Fruit fly (Drosophila melanogaster): ENCODE results near the gene CecA2.

Gene CecA2

DNA sequence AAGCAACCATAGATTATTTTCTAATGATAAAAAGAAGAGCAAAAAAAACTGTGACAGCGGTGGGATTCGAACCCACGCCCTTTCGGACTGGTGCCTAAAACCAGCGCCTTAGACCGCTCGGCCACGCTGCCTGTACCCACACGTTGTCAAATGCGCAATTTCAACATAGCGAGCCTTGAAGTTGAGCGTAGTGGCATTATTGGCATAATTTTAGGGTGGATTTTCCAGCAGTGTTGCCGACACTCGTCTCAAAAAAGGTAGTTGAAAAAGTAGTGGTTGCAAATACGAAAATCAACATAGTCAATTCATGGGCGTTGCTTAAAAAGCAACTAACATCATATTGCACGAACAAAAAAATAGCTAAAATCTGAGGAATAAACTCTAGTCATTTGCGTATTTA is 36.6 kb downstream of the CecA2 start (continued):
- TF ChIP-seq Fer1 (GFP tag; optimal IDR thresholded peaks at IDR 0.05) = no peak
- TF ChIP-seq Max (GFP tag; optimal IDR thresholded peaks at IDR 0.05) = no peak
- TF ChIP-seq CG15601 (tag; optimal IDR thresholded peaks at IDR 0.05) = no peak
- TF ChIP-seq sim (GFP tag; IDR thresholded peaks at IDR 0.05) = no peak
- TF ChIP-seq Sry-δ (GFP tag; optimal IDR thresholded peaks at IDR 0.05) = no peak
- TF ChIP-seq MTF-1 (GFP tag; optimal IDR thresholded peaks at IDR 0.05; ENCODE audit: borderline replicate concordance) = no peak
- no peak for TF ChIP-seq CG12155 (GFP tag; optimal IDR thresholded peaks at IDR 0.05)
- no peak for TF ChIP-seq crp (GFP tag; optimal IDR thresholded peaks at IDR 0.05)
- no peak for TF ChIP-seq CG31224 (GFP tag; IDR thresholded peaks at IDR 0.05)
- TF ChIP-seq kah (GFP tag; optimal IDR thresholded peaks at IDR 0.05) = no peak
- TF ChIP-seq CG18262 (tag; optimal IDR thresholded peaks at IDR 0.05) = no peak
- TF ChIP-seq CG1647 (GFP tag; optimal IDR thresholded peaks at IDR 0.05) = no peak
- TF ChIP-seq CG10462 (GFP tag; optimal IDR thresholded peaks at IDR 0.05) = no peak
- TF ChIP-seq CG6689 (GFP tag; IDR thresholded peaks at IDR 0.05) = peak; percentile 40
- TF ChIP-seq vnd (GFP tag; IDR thresholded peaks at IDR 0.05; ENCODE audit: partially characterized antibody) = peak; percentile 71
- no peak for TF ChIP-seq croc (GFP tag; conservative IDR thresholded peaks at IDR 0.05)
- no peak for TF ChIP-seq crol (GFP tag; IDR thresholded peaks at IDR 0.05)
- no peak for TF ChIP-seq trh (GFP tag; optimal IDR thresholded peaks at IDR 0.05)
- TF ChIP-seq CG2199 (GFP tag; IDR thresholded peaks at IDR 0.05) = no peak
- TF ChIP-seq ttk (GFP tag; IDR thresholded peaks at IDR 0.05) = no peak
- TF ChIP-seq CG1603 (tag; optimal IDR thresholded peaks at IDR 0.05) = no peak
- no peak for TF ChIP-seq fd64A (GFP tag; optimal IDR thresholded peaks at IDR 0.05)
- peak; percentile 86 for TF ChIP-seq bbx (GFP tag; IDR thresholded peaks at IDR 0.05; ENCODE audit: partially characterized antibody)
- TF ChIP-seq Hand (GFP tag; optimal IDR thresholded peaks at IDR 0.05) = no peak
- no peak for TF ChIP-seq pum (GFP tag; optimal IDR thresholded peaks at IDR 0.05)
- no peak for TF ChIP-seq CG30020 (tag; optimal IDR thresholded peaks at IDR 0.05)
- TF ChIP-seq CrebB (tag; optimal IDR thresholded peaks at IDR 0.05) = no peak
- no peak for TF ChIP-seq PHDP (tag; optimal IDR thresholded peaks at IDR 0.05)
- TF ChIP-seq her (GFP tag; optimal IDR thresholded peaks at IDR 0.05) = no peak
- peak; percentile 62; the same call in 2 of the 3 replicates for TF ChIP-seq zen2 (GFP tag; IDR thresholded peaks at IDR 0.05; ENCODE audit: partially characterized antibody)
- no peak for TF ChIP-seq CG18011 (GFP tag; optimal IDR thresholded peaks at IDR 0.05)
- TF ChIP-seq Trl (optimal IDR thresholded peaks at IDR 0.05) = no peak
- no peak for TF ChIP-seq Trl (GFP tag; optimal IDR thresholded peaks at IDR 0.05)
- no peak for TF ChIP-seq maf-S (GFP tag; optimal IDR thresholded peaks at IDR 0.05)
- TF ChIP-seq CG1602 (GFP tag; optimal IDR thresholded peaks at IDR 0.05) = no peak
- TF ChIP-seq CG16813 (GFP tag; IDR thresholded peaks at IDR 0.05; ENCODE audit: partially characterized antibody) = peak; percentile 74
- no peak for TF ChIP-seq mam (GFP tag; optimal IDR thresholded peaks at IDR 0.05)
- TF ChIP-seq CG8924 (tag; optimal IDR thresholded peaks at IDR 0.05) = no peak
- no peak for TF ChIP-seq HLH54F (GFP tag; optimal IDR thresholded peaks at IDR 0.05)
- TF ChIP-seq pan (optimal IDR thresholded peaks at IDR 0.05) = no peak
- no peak for TF ChIP-seq pan (GFP tag; optimal IDR thresholded peaks at IDR 0.05 in 1 of 2, IDR thresholded peaks at IDR 0.05 in 1 of 2)
- peak; percentile 57; the same call in 2 of the 3 replicates for TF ChIP-seq hb (GFP tag; IDR thresholded peaks at IDR 0.05; ENCODE audit: partially characterized antibody)
- peak; percentile 92 for TF ChIP-seq mld (GFP tag; IDR thresholded peaks at IDR 0.05; ENCODE audit: partially characterized antibody)
- TF ChIP-seq CG18619 (GFP tag; optimal IDR thresholded peaks at IDR 0.05) = no peak
- TF ChIP-seq CG17612 (GFP tag; IDR thresholded peaks at IDR 0.05) = no peak
- TF ChIP-seq repo (GFP tag; optimal IDR thresholded peaks at IDR 0.05) = no peak
- TF ChIP-seq CG15011 (GFP tag; optimal IDR thresholded peaks at IDR 0.05) = no peak
- no peak for TF ChIP-seq CG12659 (GFP tag; optimal IDR thresholded peaks at IDR 0.05)
- no peak for TF ChIP-seq Med (GFP tag)
- TF ChIP-seq CG9797 (GFP tag; optimal IDR thresholded peaks at IDR 0.05) = no peak
- TF ChIP-seq unc-4 (GFP tag; IDR thresholded peaks at IDR 0.05; ENCODE audit: partially characterized antibody) = peak; percentile 53; the same call in 1 of the 2 replicates

All from whole organism, embryonic.